Fruit fly (Drosophila melanogaster): ENCODE data around the gene MICU1.

DNA sequence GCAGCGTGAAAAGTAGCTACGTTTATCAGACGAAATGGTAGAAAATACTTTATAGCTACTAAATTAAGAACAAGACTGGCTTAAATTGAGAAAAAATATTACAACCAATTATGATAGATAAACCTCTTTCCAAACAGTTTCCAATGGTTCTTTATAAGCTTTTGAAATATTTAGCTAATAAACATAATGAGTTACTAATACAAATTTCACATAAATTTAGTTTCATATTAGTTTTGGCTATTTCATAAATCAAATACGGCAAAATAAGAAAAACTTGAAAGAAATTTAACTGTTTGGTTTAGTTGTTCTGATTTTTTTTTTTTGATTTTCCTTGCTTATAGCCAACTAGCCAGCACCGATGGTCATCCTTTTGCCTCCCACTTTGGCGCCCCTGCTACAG is 18.1 kb downstream of the MICU1 start:
- TF ChIP-seq spab (GFP tag; optimal IDR thresholded peaks at IDR 0.05) (no peak), lz (GFP tag; optimal IDR thresholded peaks at IDR 0.05) (no peak), Smox (GFP tag; optimal IDR thresholded peaks at IDR 0.05) (no peak), fd59A (GFP tag; optimal IDR thresholded peaks at IDR 0.05) (no peak)
